Worm (Caenorhabditis elegans): ENCODE results near the gene M03C11.9.

The M03C11.9 gene

DNA sequence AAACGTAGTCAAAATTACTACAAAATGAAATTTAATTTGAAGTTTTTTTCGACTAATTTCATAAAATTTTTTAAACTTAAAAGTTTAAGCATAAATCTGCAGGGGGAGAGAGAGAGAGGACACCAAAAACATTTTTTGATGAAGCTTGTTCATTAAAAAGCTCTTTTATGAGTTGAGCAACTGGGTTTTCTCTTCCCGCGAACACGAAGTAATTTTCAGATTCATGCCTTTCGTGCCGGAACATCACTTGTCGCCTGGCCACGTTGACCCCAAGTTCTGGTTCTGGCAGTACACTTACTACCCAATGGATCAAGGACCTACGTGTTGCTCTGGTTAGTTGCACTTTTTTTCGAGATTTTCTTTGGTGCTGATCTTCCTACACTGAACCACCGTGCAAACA lies 7.7 kb downstream of the M03C11.9 start:
- TF ChIP-seq zag-1 (tag; optimal IDR thresholded peaks at IDR 0.05): no peak
- no peak for TF ChIP-seq mdl-1 (tag; optimal IDR thresholded peaks at IDR 0.05)
- TF ChIP-seq egl-5 (tag; optimal IDR thresholded peaks at IDR 0.05): no peak
- TF ChIP-seq ztf-11 (tag; optimal IDR thresholded peaks at IDR 0.05): no peak
- no peak for TF ChIP-seq elt-1 (tag; optimal IDR thresholded peaks at IDR 0.05)
- TF ChIP-seq mml-1 (tag; optimal IDR thresholded peaks at IDR 0.05): no peak
- TF ChIP-seq nhr-12 (tag; optimal IDR thresholded peaks at IDR 0.05): no peak
- no peak for TF ChIP-seq nfya-1 (tag; optimal IDR thresholded peaks at IDR 0.05; ENCODE audit: insufficient read depth)
- TF ChIP-seq nhr-77 (tag; optimal IDR thresholded peaks at IDR 0.05): no peak
- TF ChIP-seq nhr-11 (tag; optimal IDR thresholded peaks at IDR 0.05): no peak
- no peak for TF ChIP-seq fkh-2 (tag; optimal IDR thresholded peaks at IDR 0.05)
- no peak for TF ChIP-seq sea-2 (GFP tag; optimal IDR thresholded peaks at IDR 0.05)
- TF ChIP-seq hmg-11 (tag; optimal IDR thresholded peaks at IDR 0.05): no peak
- no peak for TF ChIP-seq nhr-76 (tag; optimal IDR thresholded peaks at IDR 0.05)
- no peak for TF ChIP-seq nhr-43 (tag; optimal IDR thresholded peaks at IDR 0.05; ENCODE audit: poor library complexity, severe bottlenecking)
- TF ChIP-seq elt-2 (tag; optimal IDR thresholded peaks at IDR 0.05): no peak
- no peak for TF ChIP-seq aly-2 (tag; optimal IDR thresholded peaks at IDR 0.05)
- no peak for TF ChIP-seq nhr-28 (tag; optimal IDR thresholded peaks at IDR 0.05)

DNA sequence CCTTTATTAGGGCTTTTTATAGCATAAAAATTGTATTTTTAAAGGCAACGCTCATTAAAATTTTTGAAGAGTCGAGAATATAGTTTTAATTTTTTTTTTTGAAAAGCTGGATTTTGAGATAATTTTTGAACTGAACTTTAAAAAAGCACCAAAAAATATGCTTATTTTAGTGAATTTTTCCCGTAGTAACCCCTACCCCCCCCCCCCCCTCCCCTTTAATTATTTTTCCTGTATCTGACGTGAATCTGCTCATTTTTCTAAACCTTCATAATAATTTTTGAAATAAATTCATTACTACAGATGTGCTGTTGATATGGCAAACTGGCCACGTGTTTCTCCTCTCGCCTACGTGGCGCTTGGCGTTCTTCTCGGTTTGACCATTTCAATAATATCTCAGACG lies 10.1 kb downstream of the M03C11.9 start, which contains the start of gene C38H2.2:
C38H2.2 (plus strand) TSS at position 301 of the 400 bp plus-strand sequence.
- TF ChIP-seq ceh-9 (tag; optimal IDR thresholded peaks at IDR 0.05): no peak
- no peak for TF ChIP-seq R02D3.7 (tag; optimal IDR thresholded peaks at IDR 0.05)
- no peak for TF ChIP-seq elt-3 (tag; optimal IDR thresholded peaks at IDR 0.05)
- TF ChIP-seq nhr-28 (tag; optimal IDR thresholded peaks at IDR 0.05): no peak
- no peak for TF ChIP-seq egl-27 (tag; optimal IDR thresholded peaks at IDR 0.05)
- TF ChIP-seq lsy-12 (tag; optimal IDR thresholded peaks at IDR 0.05): no peak
- no peak for TF ChIP-seq ztf-11 (tag; optimal IDR thresholded peaks at IDR 0.05)
- TF ChIP-seq ztf-4 (tag; optimal IDR thresholded peaks at IDR 0.05): no peak
- no peak for TF ChIP-seq daf-12 (tag; optimal IDR thresholded peaks at IDR 0.05)
- no peak for TF ChIP-seq mdl-1 (tag; optimal IDR thresholded peaks at IDR 0.05)

DNA sequence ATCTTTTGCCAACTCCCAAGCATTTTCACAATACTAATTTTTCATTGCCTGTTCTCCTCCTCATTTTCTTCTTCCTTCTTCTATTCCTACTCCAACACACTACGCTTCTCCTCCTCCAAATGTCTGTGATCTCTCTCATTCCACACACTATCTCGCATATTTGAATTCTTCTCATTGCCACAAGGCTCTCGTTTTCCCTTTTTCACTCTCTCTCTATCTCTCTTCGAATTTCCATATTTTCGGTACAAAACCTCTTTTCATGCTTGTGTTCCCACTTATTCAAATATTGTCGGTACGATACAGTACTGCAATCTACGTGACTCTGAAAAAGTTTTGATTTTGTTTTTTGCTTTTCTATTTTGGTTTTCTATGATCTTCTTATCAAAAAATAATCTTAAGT lies 10.9 kb downstream of the M03C11.9 start:
- TF ChIP-seq nhr-12 (tag; optimal IDR thresholded peaks at IDR 0.05) (no peak), elt-3 (tag; optimal IDR thresholded peaks at IDR 0.05) (no peak), nhr-11 (tag; optimal IDR thresholded peaks at IDR 0.05) (no peak), ztf-4 (tag; optimal IDR thresholded peaks at IDR 0.05) (no peak), nfya-1 (tag; optimal IDR thresholded peaks at IDR 0.05; ENCODE audit: insufficient read depth) (peak; percentile 41), hmg-11 (tag; optimal IDR thresholded peaks at IDR 0.05) (peak; percentile 51)

DNA sequence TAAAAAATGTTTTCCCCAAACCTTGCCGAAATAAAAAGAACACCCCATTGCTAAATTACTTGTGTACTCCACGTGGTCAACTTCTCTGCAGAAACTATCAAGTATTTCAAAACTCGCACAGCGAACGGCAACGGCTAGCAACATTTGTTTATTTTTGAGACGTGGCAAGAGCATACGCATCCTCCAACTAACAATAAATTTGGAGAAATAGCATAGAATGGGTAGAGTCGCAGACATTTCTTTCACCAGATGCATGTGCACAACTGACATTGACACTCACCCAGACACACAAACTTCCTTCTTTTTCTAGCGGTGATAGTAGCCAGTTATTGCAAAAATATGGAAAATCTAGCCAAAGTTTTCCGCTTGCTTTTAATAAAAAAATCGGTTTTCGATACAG lies 11.9 kb downstream of the M03C11.9 start:
- no peak for TF ChIP-seq nhr-25 (tag; optimal IDR thresholded peaks at IDR 0.05)
- TF ChIP-seq aly-2 (tag; optimal IDR thresholded peaks at IDR 0.05): no peak
- TF ChIP-seq nhr-11 (tag; optimal IDR thresholded peaks at IDR 0.05): no peak
- TF ChIP-seq zag-1 (tag; optimal IDR thresholded peaks at IDR 0.05): no peak
- TF ChIP-seq eor-1 (tag; optimal IDR thresholded peaks at IDR 0.05): no peak

DNA sequence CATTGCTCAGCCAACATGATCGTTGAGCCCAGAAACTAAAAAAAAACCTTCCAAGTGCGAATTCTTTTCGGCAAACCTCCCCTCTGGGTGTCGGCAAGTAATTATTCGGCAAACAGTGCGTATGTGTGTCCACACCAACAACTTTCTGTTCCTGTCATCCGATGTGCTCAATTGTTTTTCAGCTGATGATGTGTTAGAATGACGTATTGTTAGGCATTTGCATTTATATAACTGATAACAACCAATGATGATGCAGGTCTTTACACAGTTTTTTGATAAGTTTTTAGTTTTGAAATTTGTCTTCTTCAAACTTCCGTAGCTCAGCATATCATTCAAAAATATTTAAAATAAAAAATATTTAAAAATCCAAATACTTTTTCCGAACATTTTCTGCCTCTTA lies 12.6 kb downstream of the M03C11.9 start:
- TF ChIP-seq nhr-43 (tag; optimal IDR thresholded peaks at IDR 0.05; ENCODE audit: poor library complexity, severe bottlenecking) (no peak), pha-4 (tag; optimal IDR thresholded peaks at IDR 0.05) (peak; percentile 38), ceh-82 (tag; optimal IDR thresholded peaks at IDR 0.05) (no peak), jun-1 (tag; optimal IDR thresholded peaks at IDR 0.05) (peak; percentile 13), elt-2 (tag; optimal IDR thresholded peaks at IDR 0.05) (peak; percentile 53), pqm-1 (tag; optimal IDR thresholded peaks at IDR 0.05) (peak; percentile 61), hmg-11 (tag; optimal IDR thresholded peaks at IDR 0.05) (no peak)

DNA sequence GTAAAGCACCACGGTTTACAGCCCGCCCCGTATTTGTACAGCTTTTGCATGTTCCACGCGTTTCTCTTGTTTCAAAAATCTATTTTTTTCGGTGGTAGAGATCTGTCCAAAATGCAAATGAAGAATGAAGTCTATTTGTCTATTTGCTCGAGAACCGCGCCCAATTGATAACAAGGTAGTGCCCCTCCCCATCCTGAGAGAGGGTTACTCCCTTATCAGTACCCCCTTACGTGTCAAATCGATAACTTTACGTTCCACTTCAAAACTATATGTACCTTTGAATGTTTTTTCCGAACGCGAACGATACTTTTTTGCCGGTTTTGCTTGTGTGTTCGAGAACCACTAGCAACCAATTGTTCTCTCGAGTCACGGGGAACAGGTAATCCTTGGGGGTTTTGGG lies 15.5 kb downstream of the M03C11.9 start:
- TF ChIP-seq elt-2 (tag; optimal IDR thresholded peaks at IDR 0.05) (peak; percentile 78), pha-4 (tag; optimal IDR thresholded peaks at IDR 0.05) (peak; percentile 8), ztf-11 (tag; optimal IDR thresholded peaks at IDR 0.05) (no peak), nhr-28 (tag; optimal IDR thresholded peaks at IDR 0.05) (no peak)

Data from whole organism, L3 larva.